Fruit fly (Drosophila melanogaster) whole organism, prepupa: ENCODE results near the gene CG32428.

Source experiments
- Blimp-1 ChIP-seq: fragments of 200-800 bp; sonication (Bioruptor generic); optimal IDR thresholded peaks from 3 replicates; lab custom pipeline; 2017; ENCODE audit warnings: missing biosample characterization, missing genetic modification characterization, mild to moderate bottlenecking, moderate library complexity, missing genetic modification reagents
- CG10631 ChIP-seq: fragments of 200-800 bp; sonication (Bioruptor generic); optimal IDR thresholded peaks from 2 replicates; lab custom pipeline; 2016; ENCODE audit warnings: missing biosample characterization, missing genetic modification characterization
- CG11762 ChIP-seq: fragments of 200-800 bp; sonication (Bioruptor generic); optimal IDR thresholded peaks from 3 replicates; lab custom pipeline; 2016; ENCODE audit warnings: missing biosample characterization, missing genetic modification characterization; ENCODE audit not compliant: insufficient read depth
- CG11902 ChIP-seq: fragments of 200-800 bp; sonication (Bioruptor generic); optimal IDR thresholded peaks from 3 replicates; lab custom pipeline; 2016; ENCODE audit warnings: missing biosample characterization, missing genetic modification characterization
- CG15336 ChIP-seq: fragments of 200-800 bp; sonication (Bioruptor generic); IDR thresholded peaks from 2 replicates; pipeline ENCODE4 v1.3.6; 2022; ENCODE audit warnings: missing biosample characterization, missing genetic modification characterization
- CG16779 ChIP-seq: fragments of 200-800 bp; sonication (Bioruptor generic); optimal IDR thresholded peaks from 3 replicates; lab custom pipeline; 2017; ENCODE audit warnings: missing biosample characterization, mild to moderate bottlenecking, missing genetic modification characterization
- CG3032 ChIP-seq: fragments of 200-800 bp; optimal IDR thresholded peaks from 2 replicates; lab custom pipeline; 2019; ENCODE audit warnings: missing biosample characterization, mild to moderate bottlenecking, missing genetic modification characterization, moderate library complexity
- CG31627 ChIP-seq: fragments of 200-800 bp; sonication (Bioruptor generic); optimal IDR thresholded peaks from 3 replicates; lab custom pipeline; 2016; ENCODE audit warnings: missing biosample characterization, missing genetic modification characterization
- CG34406 ChIP-seq: fragments of 200-800 bp; sonication (Bioruptor generic); optimal IDR thresholded peaks from 3 replicates; lab custom pipeline; 2016; ENCODE audit warnings: missing biosample characterization, missing genetic modification characterization
- CG3919 ChIP-seq: fragments of 200-800 bp; sonication (Bioruptor generic); optimal IDR thresholded peaks from 3 replicates; lab custom pipeline; 2016; ENCODE audit warnings: missing biosample characterization, missing genetic modification characterization
- CG4318 ChIP-seq: fragments of 200-800 bp; sonication (Bioruptor generic); optimal IDR thresholded peaks from 3 replicates; lab custom pipeline; 2017; ENCODE audit warnings: missing biosample characterization, mild to moderate bottlenecking, missing genetic modification characterization
- CG6163 ChIP-seq: fragments of 200-800 bp; sonication (Bioruptor generic); IDR thresholded peaks from 3 replicates; pipeline ENCODE4 v1.3.6; 2022; ENCODE audit warnings: missing biosample characterization, missing genetic modification characterization
- CG6792 ChIP-seq: fragments of 200-800 bp; sonication (Bioruptor generic); optimal IDR thresholded peaks from 3 replicates; lab custom pipeline; 2016; ENCODE audit warnings: missing biosample characterization, missing genetic modification characterization
- CG6808 ChIP-seq: fragments of 200-800 bp; sonication (Bioruptor generic); optimal IDR thresholded peaks from 3 replicates; lab custom pipeline; 2017; ENCODE audit warnings: missing biosample characterization, missing genetic modification characterization, mild to moderate bottlenecking, moderate library complexity, missing genetic modification reagents
- CG6854 ChIP-seq: fragments of 200-800 bp; sonication (Bioruptor generic); optimal IDR thresholded peaks from 2 replicates; lab custom pipeline; 2017; ENCODE audit warnings: missing biosample characterization, mild to moderate bottlenecking, missing genetic modification characterization
- CG7368 ChIP-seq: fragments of 200-800 bp; sonication (Bioruptor generic); optimal IDR thresholded peaks from 3 replicates; lab custom pipeline; 2016; ENCODE audit warnings: missing biosample characterization, missing genetic modification characterization
- CG8119 ChIP-seq: fragments of 200-800 bp; sonication (Bioruptor generic); IDR thresholded peaks from 3 replicates; pipeline ENCODE4 v1.3.6; 2022; ENCODE audit warnings: missing biosample characterization, missing genetic modification characterization
- CG8632 ChIP-seq: fragments of 200-800 bp; sonication (Bioruptor generic); optimal IDR thresholded peaks from 3 replicates; lab custom pipeline; 2016; ENCODE audit warnings: missing biosample characterization, missing genetic modification characterization
- Eip78C ChIP-seq: fragments of 200-800 bp; sonication (Bioruptor generic); peaks from one replicate; lab custom pipeline; 2016; ENCODE audit warnings: missing biosample characterization, missing genetic modification characterization
- Eip93F ChIP-seq: fragments of 200-800 bp; sonication (Bioruptor generic); optimal IDR thresholded peaks from 2 replicates; lab custom pipeline; 2016; ENCODE audit warnings: missing biosample characterization, mild to moderate bottlenecking, missing genetic modification characterization
- Ets21C ChIP-seq: fragments of 200-800 bp; sonication (Bioruptor generic); optimal IDR thresholded peaks from 3 replicates; lab custom pipeline; 2016; ENCODE audit warnings: missing biosample characterization, missing genetic modification characterization
- Gug ChIP-seq: fragments of 200-800 bp; sonication (Bioruptor generic); IDR thresholded peaks from 2 replicates; pipeline ENCODE4 v1.3.6; 2022; ENCODE audit warnings: missing biosample characterization, missing genetic modification characterization
- Hr38 ChIP-seq: sonication (Bioruptor generic); optimal IDR thresholded peaks from 2 replicates; lab custom pipeline; 2016; ENCODE audit warnings: missing biosample characterization, missing genetic modification characterization
- Hr39 ChIP-seq: fragments of 200-800 bp; sonication (Bioruptor generic); optimal IDR thresholded peaks from 2 replicates; lab custom pipeline; 2016; ENCODE audit warnings: missing biosample characterization, missing genetic modification characterization
- Hr4 ChIP-seq: fragments of 200-800 bp; sonication (Bioruptor generic); optimal IDR thresholded peaks from 3 replicates; lab custom pipeline; 2016; ENCODE audit warnings: missing biosample characterization, missing genetic modification characterization
- Met ChIP-seq: fragments of 200-800 bp; sonication (Bioruptor generic); optimal IDR thresholded peaks from 3 replicates; lab custom pipeline; 2016; ENCODE audit warnings: missing biosample characterization, missing genetic modification characterization
- OdsH ChIP-seq: fragments of 200-800 bp; sonication (Bioruptor generic); optimal IDR thresholded peaks from 3 replicates; lab custom pipeline; 2016; ENCODE audit warnings: missing biosample characterization, missing genetic modification characterization
- Smox ChIP-seq: fragments of 200-800 bp; sonication (Bioruptor generic); optimal IDR thresholded peaks from 3 replicates; lab custom pipeline; 2016; ENCODE audit warnings: missing biosample characterization, missing genetic modification characterization
- Sox102F ChIP-seq: fragments of 200-800 bp; sonication (Bioruptor generic); optimal IDR thresholded peaks from 2 replicates; lab custom pipeline; 2016; ENCODE audit warnings: missing biosample characterization, mild to moderate bottlenecking, missing genetic modification characterization
- Sox14 ChIP-seq: fragments of 200-800 bp; sonication (Bioruptor generic); optimal IDR thresholded peaks from 3 replicates; lab custom pipeline; 2016; ENCODE audit warnings: missing biosample characterization, missing genetic modification characterization
- achi ChIP-seq: fragments of 200-800 bp; sonication (Bioruptor generic); optimal IDR thresholded peaks from 3 replicates; lab custom pipeline; 2016; ENCODE audit warnings: missing biosample characterization, missing genetic modification characterization
- acj6 ChIP-seq: fragments of 200-800 bp; sonication (Bioruptor generic); optimal IDR thresholded peaks from 3 replicates; lab custom pipeline; 2016; ENCODE audit warnings: missing biosample characterization, missing genetic modification characterization
- dac ChIP-seq: fragments of 200-800 bp; sonication (Bioruptor generic); optimal IDR thresholded peaks from 2 replicates; lab custom pipeline; 2017; ENCODE audit warnings: missing biosample characterization, mild to moderate bottlenecking, missing genetic modification characterization
- dsx ChIP-seq: fragments of 200-800 bp; optimal IDR thresholded peaks from 3 replicates; lab custom pipeline; 2019; ENCODE audit warnings: missing biosample characterization, mild to moderate bottlenecking, missing genetic modification characterization, moderate library complexity; ENCODE audit not compliant: poor library complexity, severe bottlenecking
- eg ChIP-seq: fragments of 200-800 bp; sonication (Bioruptor generic); IDR thresholded peaks from 3 replicates; pipeline ENCODE4 v1.3.6; 2022; ENCODE audit warnings: missing biosample characterization, missing genetic modification characterization
- esn ChIP-seq: fragments of 200-800 bp; sonication (Bioruptor generic); optimal IDR thresholded peaks from 2 replicates; lab custom pipeline; 2016; ENCODE audit warnings: missing biosample characterization, mild to moderate bottlenecking, missing genetic modification characterization, moderate library complexity
- fd59A ChIP-seq: fragments of 200-800 bp; sonication (Bioruptor generic); optimal IDR thresholded peaks from 2 replicates; lab custom pipeline; 2017; ENCODE audit warnings: missing biosample characterization, mild to moderate bottlenecking, missing genetic modification characterization, missing genetic modification reagents
- fd85E ChIP-seq: fragments of 200-800 bp; sonication (Bioruptor generic); optimal IDR thresholded peaks from 3 replicates; lab custom pipeline; 2016; ENCODE audit warnings: missing biosample characterization, missing genetic modification characterization
- fkh ChIP-seq: fragments of 200-800 bp; sonication (Bioruptor generic); optimal IDR thresholded peaks from 3 replicates; lab custom pipeline; 2017; ENCODE audit warnings: missing biosample characterization, mild to moderate bottlenecking, missing genetic modification characterization, moderate library complexity
- net ChIP-seq: fragments of 200-800 bp; sonication (Bioruptor generic); optimal IDR thresholded peaks from 3 replicates; lab custom pipeline; 2016; ENCODE audit warnings: missing biosample characterization, missing genetic modification characterization
- salr ChIP-seq, 2 experiments: fragments of 200-800 bp; sonication (Bioruptor generic); optimal IDR thresholded peaks; 3 replicates each; lab custom pipeline; 2016 to 2018; ENCODE audit warnings: missing biosample characterization in 2 of 2, missing genetic modification characterization in 2 of 2, mild to moderate bottlenecking in 1 of 2
- spab ChIP-seq: fragments of 200-800 bp; sonication (Bioruptor generic); optimal IDR thresholded peaks from 2 replicates; lab custom pipeline; 2017; ENCODE audit warnings: missing biosample characterization, mild to moderate bottlenecking, missing genetic modification characterization, missing genetic modification reagents
- ss ChIP-seq, 2 experiments: fragments of 200-800 bp; sonication (Bioruptor generic); optimal IDR thresholded peaks; 2 replicates in 1 of 2; 3 replicates in 1 of 2; lab custom pipeline; 2017 to 2018; ENCODE audit warnings: mild to moderate bottlenecking in 2 of 2, missing biosample characterization in 2 of 2, missing genetic modification characterization in 2 of 2, moderate library complexity in 1 of 2
- svp ChIP-seq: fragments of 200-800 bp; sonication (Bioruptor generic); peaks from one replicate; lab custom pipeline; 2016; ENCODE audit warnings: missing biosample characterization, missing genetic modification characterization
- topi ChIP-seq: fragments of 200-800 bp; sonication (Bioruptor generic); optimal IDR thresholded peaks from 3 replicates; lab custom pipeline; 2016; ENCODE audit warnings: missing biosample characterization, missing genetic modification characterization
- vri ChIP-seq: fragments of 200-800 bp; sonication (Bioruptor generic); optimal IDR thresholded peaks from 3 replicates; lab custom pipeline; 2016; ENCODE audit warnings: missing biosample characterization, mild to moderate bottlenecking, missing genetic modification characterization

Gene CG32428

DNA sequence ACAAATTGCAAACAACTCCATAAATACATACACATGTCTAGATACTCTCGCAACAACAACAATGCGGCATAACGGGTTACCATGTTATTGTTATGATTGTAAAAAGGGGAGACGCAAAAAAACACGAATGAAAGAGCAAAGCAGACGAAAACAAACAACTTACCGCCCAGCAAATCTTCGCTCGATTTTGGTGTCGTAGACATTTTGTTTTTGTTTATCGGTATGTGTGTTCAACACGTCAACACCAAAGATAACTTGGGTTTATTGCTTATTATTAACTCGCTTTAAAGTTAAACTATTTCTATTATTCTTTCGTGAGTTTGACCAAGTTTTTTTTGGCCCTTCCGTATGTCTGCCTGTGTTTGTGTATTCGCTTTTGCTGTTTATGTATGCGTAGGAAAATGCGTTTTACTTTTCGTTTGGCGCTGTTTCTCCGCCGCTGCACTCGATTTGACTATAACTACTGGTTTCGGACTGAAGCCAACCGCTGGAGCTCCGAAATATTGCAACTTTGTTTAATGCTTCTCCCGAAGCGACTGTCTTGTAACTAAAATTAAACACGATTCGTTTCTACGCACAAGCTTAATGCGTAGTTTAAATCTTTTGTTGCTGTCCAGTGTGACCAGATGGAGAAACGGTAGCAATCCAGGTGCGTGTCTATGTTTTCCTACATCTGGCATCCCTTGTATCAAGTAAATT lies 45.4 kb upstream of the CG32428 start, which contains the start of gene BNIP3 (continued):
- TF ChIP-seq Ets21C (GFP tag; lab: Kevin White, UChicago) (no peak), CG11762 (GFP tag; lab: Kevin White, UChicago) (no peak), Eip93F (GFP tag; lab: Kevin White, UChicago) (peak; percentile 2), fd59A (GFP tag; lab: Kevin White, UChicago) (no peak), CG10631 (no peak), Smox (no peak), CG6163 (no peak), Eip78C (GFP tag; lab: Kevin White, UChicago) (peak; percentile 55), CG7368 (GFP tag; lab: Kevin White, UChicago) (no peak), Hr39 (GFP tag; lab: Kevin White, UChicago) (no peak), OdsH (GFP tag; lab: Kevin White, UChicago) (no peak), CG8632 (GFP tag; lab: Kevin White, UChicago) (no peak), fd85E (GFP tag; lab: Kevin White, UChicago) (no peak), Blimp-1 (GFP tag; lab: Kevin White, UChicago) (no peak), svp (peak; percentile 45), CG3919 (no peak), esn (GFP tag; lab: Kevin White, UChicago) (no peak), dac (no peak), fkh (GFP tag; lab: Kevin White, UChicago) (no peak), achi (no peak), salr (GFP tag; optimal IDR thresholded peaks at IDR 0.05; lab: Kevin White, UChicago) (no peak), CG16779 (tag; lab: Kevin White, UChicago) (no peak), CG4318 (GFP tag; lab: Kevin White, UChicago) (no peak), acj6 (GFP tag; lab: Kevin White, UChicago) (no peak), Met (no peak), Sox102F (GFP tag; lab: Kevin White, UChicago) (no peak), topi (no peak), CG3032 (no peak)

DNA sequence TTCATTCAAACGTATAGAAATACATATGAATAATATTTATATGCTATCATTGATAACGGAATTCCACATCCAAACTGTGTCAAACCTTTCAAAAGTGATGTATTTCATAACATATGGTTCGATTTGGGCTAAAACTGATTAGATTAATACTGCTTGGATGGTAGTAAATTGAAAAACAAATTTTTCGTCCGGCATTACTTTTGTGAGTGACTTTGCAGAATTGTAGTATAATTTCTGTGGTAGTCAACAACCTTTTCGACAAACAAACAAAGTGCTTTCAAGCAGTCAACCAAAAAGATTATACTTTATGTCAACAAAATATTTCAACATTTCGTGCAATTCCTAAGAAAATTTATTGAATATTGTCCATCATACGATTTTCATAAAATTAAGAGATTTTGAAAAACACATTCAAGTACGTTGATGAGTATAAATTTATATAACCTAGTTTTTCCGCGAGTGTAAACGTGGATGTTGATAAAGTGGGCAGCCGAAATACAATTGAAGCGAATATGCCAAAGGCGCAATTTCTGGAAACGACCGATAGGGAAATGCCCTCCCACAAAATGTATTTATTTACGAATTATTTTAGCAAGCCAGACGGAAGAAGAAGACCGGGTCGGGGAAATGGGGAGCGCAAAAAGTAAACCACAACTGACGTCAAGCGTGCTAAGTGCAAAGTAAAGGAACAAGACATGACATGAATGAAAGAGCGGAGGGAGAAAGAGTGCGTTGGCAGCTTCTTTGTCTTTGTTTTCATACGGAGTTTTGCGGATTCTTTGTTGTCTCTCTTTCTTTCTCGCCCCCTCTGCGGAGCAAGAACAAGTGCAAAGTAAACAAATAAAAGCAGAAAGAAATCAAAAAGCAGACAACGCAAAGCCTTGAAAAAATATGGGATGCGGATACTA lies 44.6 kb upstream of the CG32428 start:
- TF ChIP-seq Eip93F (GFP tag; lab: Kevin White, UChicago): no peak
- peak; percentile 67 for TF ChIP-seq CG6854 (GFP tag; lab: Kevin White, UChicago)
- peak; percentile 95 for TF ChIP-seq Sox14
- peak; percentile 22 for TF ChIP-seq achi
- TF ChIP-seq CG3032: peak; percentile 5
- TF ChIP-seq CG6808 (GFP tag; lab: Kevin White, UChicago): peak; percentile 72
- peak; percentile 46 for TF ChIP-seq CG31627 (GFP tag; lab: Kevin White, UChicago)
- TF ChIP-seq dsx: peak; percentile 59
- TF ChIP-seq CG11902 (GFP tag; lab: Kevin White, UChicago): no peak
- peak; percentile 17 for TF ChIP-seq net (GFP tag; lab: Kevin White, UChicago)
- TF ChIP-seq Ets21C (GFP tag; lab: Kevin White, UChicago): no peak
- peak; percentile 47 for TF ChIP-seq vri
- TF ChIP-seq esn (GFP tag; lab: Kevin White, UChicago): peak; percentile 58
- peak; percentile 52 for TF ChIP-seq spab (GFP tag; lab: Kevin White, UChicago)
- peak; percentile 13 for TF ChIP-seq Blimp-1 (GFP tag; lab: Kevin White, UChicago)
- TF ChIP-seq CG34406 (GFP tag; lab: Kevin White, UChicago): no peak
- no peak for TF ChIP-seq CG11762 (GFP tag; lab: Kevin White, UChicago)
- TF ChIP-seq CG15336 (GFP tag; lab: Robert Waterston, UW): 0 out of 2 replicates have a peak, but pooled peaks have one; percentile 7
- peak; percentile 43; the same call in 2 of the 3 replicates for TF ChIP-seq CG8119
- TF ChIP-seq CG4318 (GFP tag; lab: Kevin White, UChicago): no peak
- no peak for TF ChIP-seq Hr38 (GFP tag; lab: Kevin White, UChicago)
- TF ChIP-seq eg (GFP tag; lab: Robert Waterston, UW): peak; percentile 37; the same call in 1 of the 3 replicates
- peak; percentile 26 for TF ChIP-seq CG3919
- peak; percentile 73 to 78 for TF ChIP-seq ss (GFP tag; optimal IDR thresholded peaks at IDR 0.05; lab: Kevin White, UChicago)
- peak; percentile 34 for TF ChIP-seq CG16779 (tag; lab: Kevin White, UChicago)
- TF ChIP-seq Hr4 (GFP tag; lab: Kevin White, UChicago): peak; percentile 59
- no peak for TF ChIP-seq Gug
- TF ChIP-seq CG6792 (GFP tag; lab: Kevin White, UChicago): no peak
- TF ChIP-seq CG8632 (GFP tag; lab: Kevin White, UChicago): peak; percentile 38
- peak; percentile 57 for TF ChIP-seq topi
